Worm (Caenorhabditis elegans): ENCODE data around the gene ard-1.
A peak's percentile ranks its signal among the peaks of the same experiment; 100 is the strongest.
"Not testable (repeated sequence)": the region's sequence is repeated elsewhere in the genome, so short reads cannot be mapped to it uniquely, and the experiment has no call there.

The ard-1 gene

ce11 chrIV:11179123-11179740, 48.2 kb downstream of the ard-1 start, which contains the start of gene cpt-2:
cpt-2 (plus strand) TSS chrIV:11179645.
- peak; percentile 77 for TF ChIP-seq nhr-6 (tag; optimal IDR thresholded peaks at IDR 0.05)
- peak; percentile 16 for TF ChIP-seq snpc-4 (tag; optimal IDR thresholded peaks at IDR 0.05)
- peak; percentile 30 for TF ChIP-seq nhr-12 (tag; optimal IDR thresholded peaks at IDR 0.05)
- peak in 1 of 2 experiments; percentile 76 for TF ChIP-seq mdl-1 (tag; optimal IDR thresholded peaks at IDR 0.05)
- TF ChIP-seq blmp-1 (tag; optimal IDR thresholded peaks at IDR 0.05; ENCODE audit: insufficient read depth), result peak; percentile 46
- TF ChIP-seq zag-1 (tag; optimal IDR thresholded peaks at IDR 0.05), result peak; percentile 92
- peak; percentile 37 for TF ChIP-seq ZK546.5 (tag; optimal IDR thresholded peaks at IDR 0.05)
- peak; percentile 40 for TF ChIP-seq R02D3.7 (tag; optimal IDR thresholded peaks at IDR 0.05)
- peak; percentile 70 for TF ChIP-seq egl-27 (tag; optimal IDR thresholded peaks at IDR 0.05)
- peak; percentile 82 for TF ChIP-seq nhr-25 (tag; optimal IDR thresholded peaks at IDR 0.05)
- peak; percentile 88 for TF ChIP-seq C34F6.9 (tag; optimal IDR thresholded peaks at IDR 0.05)
- peak; percentile 86 for TF ChIP-seq nhr-129 (tag; optimal IDR thresholded peaks at IDR 0.05)
- peak; percentile 90 for TF ChIP-seq unc-55 (GFP tag; optimal IDR thresholded peaks at IDR 0.05)
- peak; percentile 86 for TF ChIP-seq fos-1 (tag; optimal IDR thresholded peaks at IDR 0.05)
- peak; percentile 82 for TF ChIP-seq F13H6.1 (tag; optimal IDR thresholded peaks at IDR 0.05)
- TF ChIP-seq lsy-2 (tag; optimal IDR thresholded peaks at IDR 0.05), result peak; percentile 88 to 92
- peak; percentile 84 for TF ChIP-seq lin-13 (GFP tag; optimal IDR thresholded peaks at IDR 0.05)
- peak; percentile 50 for TF ChIP-seq ama-1 (optimal IDR thresholded peaks at IDR 0.05)
- peak; percentile 16 for TF ChIP-seq nhr-77 (tag; optimal IDR thresholded peaks at IDR 0.05)
- peak; percentile 46 for TF ChIP-seq lin-11 (tag; optimal IDR thresholded peaks at IDR 0.05)
- TF ChIP-seq sma-3 (GFP tag; optimal IDR thresholded peaks at IDR 0.05), result peak; percentile 81
- TF ChIP-seq sma-9 (GFP tag; optimal IDR thresholded peaks at IDR 0.05), result peak; percentile 95
- not testable (repeated sequence) for TF ChIP-seq sma-9 (tag; optimal IDR thresholded peaks at IDR 0.05)
- peak; percentile 71 for TF ChIP-seq mab-5 (tag; optimal IDR thresholded peaks at IDR 0.05)
- peak; percentile 49 for TF ChIP-seq sem-4 (tag; optimal IDR thresholded peaks at IDR 0.05)
- TF ChIP-seq nhr-21 (tag; optimal IDR thresholded peaks at IDR 0.05), result peak; percentile 91
- TF ChIP-seq crh-2 (tag; optimal IDR thresholded peaks at IDR 0.05), result peak; percentile 84
- peak; percentile 58 for TF ChIP-seq nhr-10 (tag; optimal IDR thresholded peaks at IDR 0.05)
- peak; percentile 87 for TF ChIP-seq gmeb-1 (tag; optimal IDR thresholded peaks at IDR 0.05)

- no peak for TF ChIP-seq lin-11 (tag; optimal IDR thresholded peaks at IDR 0.05)
- TF ChIP-seq nhr-237 (tag; optimal IDR thresholded peaks at IDR 0.05), result no peak
- TF ChIP-seq fos-1 (tag; optimal IDR thresholded peaks at IDR 0.05), result peak; percentile 0
- TF ChIP-seq crh-2 (tag; optimal IDR thresholded peaks at IDR 0.05), result peak; percentile 6
- no peak for TF ChIP-seq ztf-4 (tag; optimal IDR thresholded peaks at IDR 0.05)
- no peak for TF ChIP-seq lsy-2 (tag; optimal IDR thresholded peaks at IDR 0.05)
Observed at ce11 chrIV:11180077-11180476, 49.0 kb downstream of the ard-1 start.

ce11 chrIV:11183013-11183412, 51.9 kb downstream of the ard-1 start, which contains the start of gene prx-14:
prx-14 (plus strand) TSS chrIV:11183132.
- no peak for TF ChIP-seq nhr-77 (tag; optimal IDR thresholded peaks at IDR 0.05)
- TF ChIP-seq fos-1 (tag; optimal IDR thresholded peaks at IDR 0.05), result peak; percentile 30
